Fruit fly (Drosophila melanogaster) whole organism, embryonic: ENCODE data around the gene CG17267.

Source experiments
- Aef1 ChIP-seq: fragments of 200-800 bp; sonication (Bioruptor generic); IDR thresholded peaks from 3 replicates; pipeline ENCODE4 v1.3.6; 2022; ENCODE audit warnings: missing biosample characterization, missing genetic modification characterization
- Antp ChIP-seq: fragments of 200-800 bp; sonication (Bioruptor generic); optimal IDR thresholded peaks from 3 replicates; lab custom pipeline; 2016; ENCODE audit warnings: missing biosample characterization, missing genetic modification characterization
- B-H2 ChIP-seq: fragments of 200-800 bp; sonication (Bioruptor generic); optimal IDR thresholded peaks from 2 replicates; lab custom pipeline; 2018; ENCODE audit warnings: missing biosample characterization, mild to moderate bottlenecking, missing genetic modification characterization
- Bdp1 ChIP-seq: fragments of 200-800 bp; sonication (Bioruptor generic); optimal IDR thresholded peaks from 3 replicates; lab custom pipeline; 2016; ENCODE audit warnings: missing biosample characterization, missing genetic modification characterization
- BtbVII ChIP-seq: fragments of 200-800 bp; sonication (Bioruptor generic); optimal IDR thresholded peaks from 3 replicates; lab custom pipeline; 2017; ENCODE audit warnings: missing biosample characterization, mild to moderate bottlenecking, missing genetic modification characterization
- CG10543 ChIP-seq: fragments of 200-800 bp; sonication (Bioruptor generic); optimal IDR thresholded peaks from 3 replicates; lab custom pipeline; 2017; ENCODE audit warnings: missing biosample characterization, mild to moderate bottlenecking, missing genetic modification characterization, moderate library complexity
- CG12769 ChIP-seq: fragments of 200-800 bp; sonication (Bioruptor generic); optimal IDR thresholded peaks from 2 replicates; lab custom pipeline; 2019; ENCODE audit warnings: missing biosample characterization, mild to moderate bottlenecking, missing genetic modification characterization, moderate library complexity
- CG14050 ChIP-seq: fragments of 200-800 bp; sonication (Bioruptor generic); IDR thresholded peaks from 3 replicates; pipeline ENCODE4 v1.3.6; 2022; ENCODE audit warnings: missing biosample characterization, missing genetic modification characterization
- CG15696 ChIP-seq: fragments of 200-800 bp; sonication (Bioruptor generic); optimal IDR thresholded peaks from 2 replicates; lab custom pipeline; 2019; ENCODE audit warnings: missing biosample characterization, mild to moderate bottlenecking, missing genetic modification characterization, moderate library complexity
- CG16779 ChIP-seq: fragments of 200-800 bp; sonication (Bioruptor generic); IDR thresholded peaks from 2 replicates; pipeline ENCODE4 v1.3.6; 2022; ENCODE audit warnings: missing biosample characterization, missing genetic modification characterization
- CG18011 ChIP-seq: fragments of 200-800 bp; sonication (Bioruptor generic); optimal IDR thresholded peaks from 2 replicates; lab custom pipeline; 2017; ENCODE audit warnings: missing biosample characterization, missing genetic modification characterization, mild to moderate bottlenecking, moderate library complexity, missing genotype
- CG18619 ChIP-seq: fragments of 200-800 bp; sonication (Bioruptor generic); optimal IDR thresholded peaks from 3 replicates; lab custom pipeline; 2017; ENCODE audit warnings: missing biosample characterization, mild to moderate bottlenecking, missing genetic modification characterization
- CG2875 ChIP-seq: fragments of 200-800 bp; sonication (Bioruptor generic); optimal IDR thresholded peaks from 2 replicates; lab custom pipeline; 2017; ENCODE audit warnings: missing biosample characterization, mild to moderate bottlenecking, missing genetic modification characterization, missing genetic modification reagents
- CG3281 ChIP-seq: fragments of 200-800 bp; sonication (Bioruptor generic); optimal IDR thresholded peaks from 3 replicates; lab custom pipeline; 2017; ENCODE audit warnings: missing biosample characterization, mild to moderate bottlenecking, missing genetic modification characterization
- CG3407 ChIP-seq: fragments of 200-800 bp; sonication (Bioruptor generic); optimal IDR thresholded peaks from 2 replicates; lab custom pipeline; 2018; ENCODE audit warnings: missing biosample characterization, mild to moderate bottlenecking, missing genetic modification characterization
- CG42726 ChIP-seq: fragments of 200-800 bp; sonication (Bioruptor generic); IDR thresholded peaks from 2 replicates; pipeline ENCODE4 v1.3.6; 2022; ENCODE audit warnings: missing biosample characterization, missing genetic modification characterization; ENCODE audit not compliant: partially characterized antibody
- CG4820 ChIP-seq: fragments of 200-800 bp; sonication (Bioruptor generic); optimal IDR thresholded peaks from 3 replicates; lab custom pipeline; 2016; ENCODE audit warnings: missing biosample characterization, missing genetic modification characterization
- CG6254 ChIP-seq: fragments of 200-800 bp; sonication (Bioruptor generic); optimal IDR thresholded peaks from 3 replicates; lab custom pipeline; 2017; ENCODE audit warnings: mild to moderate bottlenecking, missing biosample characterization, missing genetic modification reagents, missing genetic modification characterization
- CG6683 ChIP-seq: fragments of 200-800 bp; sonication (Bioruptor generic); optimal IDR thresholded peaks from 2 replicates; lab custom pipeline; 2017; ENCODE audit warnings: missing biosample characterization, mild to moderate bottlenecking, missing genetic modification characterization, missing genetic modification reagents
- Dbx ChIP-seq: fragments of 200-800 bp; sonication (Bioruptor generic); IDR thresholded peaks from 3 replicates; pipeline ENCODE4 v1.3.6; 2022; ENCODE audit warnings: missing biosample characterization, missing genetic modification characterization
- HLHmδ ChIP-seq: fragments of 200-800 bp; sonication (Bioruptor generic); optimal IDR thresholded peaks from 2 replicates; lab custom pipeline; 2018; ENCODE audit warnings: missing biosample characterization, mild to moderate bottlenecking, missing genetic modification characterization, moderate library complexity
- Hr3 ChIP-seq: fragments of 200-800 bp; sonication (Bioruptor generic); optimal IDR thresholded peaks from 3 replicates; lab custom pipeline; 2016; ENCODE audit warnings: missing biosample characterization, missing genetic modification characterization
- Mad ChIP-seq: fragments of 200-800 bp; sonication (Bioruptor generic); optimal IDR thresholded peaks from 2 replicates; lab custom pipeline; 2016; ENCODE audit warnings: missing biosample characterization, missing genetic modification characterization
- Max ChIP-seq: fragments of 200-800 bp; sonication (Bioruptor generic); optimal IDR thresholded peaks from 2 replicates; lab custom pipeline; 2016; ENCODE audit warnings: missing biosample characterization, mild to moderate bottlenecking, missing genetic modification characterization
- Med ChIP-seq: fragments of 200-800 bp; sonication (Bioruptor generic); peaks from one replicate; lab custom pipeline; 2016; ENCODE audit warnings: missing biosample characterization, missing genetic modification characterization, mild to moderate bottlenecking, inconsistent platforms, moderate library complexity
- Nf-YA ChIP-seq: fragments of 200-800 bp; sonication (Bioruptor generic); IDR thresholded peaks from 2 replicates; pipeline ENCODE4 v1.3.6; 2022; ENCODE audit warnings: missing biosample characterization, missing genetic modification characterization
- Trl ChIP-seq, 3 experiments: fragments of >200 bp in 2 of 3; fragments of 200-800 bp in 1 of 3; sonication (Bioruptor generic) in 1 of 3; optimal IDR thresholded peaks; 2 replicates in 1 of 3; 3 replicates in 2 of 3; lab custom pipeline; 2016 to 2017; ENCODE audit warnings: missing biosample characterization in 1 of 3, missing genetic modification characterization in 1 of 3
- Usf ChIP-seq: fragments of 200-800 bp; sonication (Bioruptor generic); optimal IDR thresholded peaks from 2 replicates; lab custom pipeline; 2017; ENCODE audit warnings: missing genotype, missing biosample characterization, missing genetic modification characterization
- aop ChIP-seq: fragments of 200-800 bp; sonication (Bioruptor generic); IDR thresholded peaks from 2 replicates; pipeline ENCODE4 v1.3.6; 2022; ENCODE audit warnings: missing biosample characterization, missing genetic modification characterization
- ash1 ChIP-seq: fragments of 200-800 bp; sonication (Bioruptor generic); optimal IDR thresholded peaks from 2 replicates; lab custom pipeline; 2018; ENCODE audit warnings: missing biosample characterization, mild to moderate bottlenecking, missing genetic modification characterization
- cad ChIP-seq: fragments of >200 bp; optimal IDR thresholded peaks from 2 replicates; lab custom pipeline; 2017; ENCODE audit warnings: missing biosample characterization, missing genetic modification characterization
- cg ChIP-seq: fragments of 200-800 bp; sonication (Bioruptor generic); optimal IDR thresholded peaks from 3 replicates; lab custom pipeline; 2019; ENCODE audit warnings: missing biosample characterization, mild to moderate bottlenecking, missing genetic modification characterization, moderate library complexity
- dmrt99B ChIP-seq: fragments of 200-800 bp; sonication (Bioruptor generic); optimal IDR thresholded peaks from 2 replicates; lab custom pipeline; 2018; ENCODE audit warnings: missing biosample characterization, mild to moderate bottlenecking, missing genetic modification characterization, moderate library complexity
- esg ChIP-seq: fragments of 200-800 bp; sonication (Bioruptor generic); conservative IDR thresholded peaks from 2 replicates; pipeline ENCODE4 v1.3.6; 2022; ENCODE audit warnings: missing biosample characterization, missing genetic modification characterization
- gem ChIP-seq: fragments of 200-800 bp; sonication (Bioruptor generic); optimal IDR thresholded peaks from 2 replicates; lab custom pipeline; 2019; ENCODE audit warnings: missing biosample characterization, mild to moderate bottlenecking, missing genetic modification characterization, moderate library complexity
- gt ChIP-seq: fragments of 200-800 bp; sonication (Bioruptor generic); IDR thresholded peaks from 2 replicates; pipeline ENCODE4 v1.3.6; 2022; ENCODE audit warnings: missing biosample characterization, missing genetic modification characterization
- hbn ChIP-seq: fragments of 200-800 bp; sonication (Bioruptor generic); IDR thresholded peaks from 2 replicates; pipeline ENCODE4 v1.3.6; 2022; ENCODE audit warnings: missing biosample characterization, missing genetic modification characterization; ENCODE audit not compliant: partially characterized antibody
- kay ChIP-seq: fragments of 200-800 bp; sonication (Bioruptor generic); optimal IDR thresholded peaks from 2 replicates; lab custom pipeline; 2016; ENCODE audit warnings: missing biosample characterization, missing genetic modification characterization
- nmo ChIP-seq: fragments of 200-800 bp; sonication (Bioruptor generic); optimal IDR thresholded peaks from 2 replicates; lab custom pipeline; 2018; ENCODE audit warnings: missing biosample characterization, mild to moderate bottlenecking, missing genetic modification characterization, moderate library complexity
- nom ChIP-seq: fragments of 200-800 bp; sonication (Bioruptor generic); optimal IDR thresholded peaks from 2 replicates; lab custom pipeline; 2017; ENCODE audit warnings: missing biosample characterization, missing genetic modification characterization, mild to moderate bottlenecking, moderate library complexity, missing genetic modification reagents
- pan ChIP-seq, 4 experiments: fragments of >200 bp in 3 of 4; fragments of 200-800 bp in 1 of 4; sonication (Bioruptor generic) in 1 of 4; optimal IDR thresholded peaks in 3 of 4; IDR thresholded peaks in 1 of 4; 2 replicates each; pipeline versions ENCODE4 v1.3.6 to Lab custom; 2017 to 2022; ENCODE audit warnings: missing biosample characterization in 2 of 4, missing genetic modification characterization in 2 of 4, mixed read lengths in 1 of 4
- pum ChIP-seq: fragments of 200-800 bp; sonication (Bioruptor generic); optimal IDR thresholded peaks from 2 replicates; lab custom pipeline; 2016; ENCODE audit warnings: missing biosample characterization, missing genetic modification characterization
- ro ChIP-seq: fragments of 200-800 bp; sonication (Bioruptor generic); IDR thresholded peaks from 2 replicates; pipeline ENCODE4 v1.3.6; 2022; ENCODE audit warnings: missing biosample characterization, missing genetic modification characterization
- sc ChIP-seq, 3 experiments: fragments of >200 bp in 2 of 3; fragments of 200-800 bp in 1 of 3; sonication (Bioruptor generic) in 1 of 3; optimal IDR thresholded peaks; 2 replicates in 2 of 3; 3 replicates in 1 of 3; lab custom pipeline; 2017; ENCODE audit warnings: mild to moderate bottlenecking in 1 of 3, missing biosample characterization in 1 of 3, missing genetic modification characterization in 1 of 3, missing genetic modification reagents in 1 of 3
- sens-2 ChIP-seq: fragments of 200-800 bp; sonication (Bioruptor generic); IDR thresholded peaks from 2 replicates; pipeline ENCODE4 v1.3.6; 2022; ENCODE audit warnings: missing biosample characterization, missing genetic modification characterization
- ssp ChIP-seq: fragments of 200-800 bp; sonication (Bioruptor generic); IDR thresholded peaks from 2 replicates; pipeline ENCODE4 v1.3.6; 2022; ENCODE audit warnings: missing biosample characterization, missing genetic modification characterization
- wdn ChIP-seq: fragments of 200-800 bp; sonication (Bioruptor generic); IDR thresholded peaks from 2 replicates; pipeline ENCODE4 v1.3.6; 2022; ENCODE audit warnings: missing biosample characterization, missing genetic modification characterization
- z ChIP-seq: fragments of 200-800 bp; sonication (Bioruptor generic); IDR thresholded peaks from 3 replicates; pipeline ENCODE4 v1.3.6; 2022; ENCODE audit warnings: missing biosample characterization, missing genetic modification characterization
- zen ChIP-seq: fragments of 200-800 bp; sonication (Bioruptor generic); optimal IDR thresholded peaks from 3 replicates; lab custom pipeline; 2018; ENCODE audit warnings: missing biosample characterization, mild to moderate bottlenecking, missing genetic modification characterization, moderate library complexity
- zen2 ChIP-seq: fragments of 200-800 bp; sonication (Bioruptor generic); IDR thresholded peaks from 3 replicates; pipeline ENCODE4 v1.3.6; 2022; ENCODE audit warnings: missing biosample characterization, missing genetic modification characterization; ENCODE audit not compliant: partially characterized antibody

Gene CG17267

DNA sequence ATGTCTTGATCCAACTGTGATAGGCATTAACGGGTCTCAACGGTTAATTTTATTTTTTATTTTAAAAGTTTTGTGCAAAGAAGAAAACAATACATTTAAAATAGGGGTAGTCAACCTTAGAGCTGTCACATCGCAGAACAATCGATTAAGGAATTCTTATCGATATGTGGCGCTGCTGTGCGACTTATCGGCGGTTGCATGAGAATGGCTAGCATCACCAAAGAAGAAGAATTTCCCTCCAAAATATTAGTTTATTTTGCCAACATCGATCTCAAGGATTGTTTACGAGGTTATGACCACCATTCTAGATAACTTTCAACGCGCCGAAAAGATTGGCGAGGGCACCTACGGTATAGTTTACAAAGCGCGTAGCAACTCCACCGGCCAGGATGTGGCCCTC is 3.5 kb downstream of the CG17267 start, which contains the start of gene Cdk2 (continued):
- TF ChIP-seq ssp = peak; percentile 51
- TF ChIP-seq zen (tag; lab: Kevin White, UChicago) = peak; percentile 31
- TF ChIP-seq B-H2 (GFP tag; lab: Kevin White, UChicago) = no peak
- no peak for TF ChIP-seq Trl (optimal IDR thresholded peaks at IDR 0.05; lab: Kevin White, UChicago)
- no peak for TF ChIP-seq Trl (GFP tag; optimal IDR thresholded peaks at IDR 0.05; lab: Kevin White, UChicago)
- peak; percentile 96 for TF ChIP-seq CG42726 (GFP tag; lab: Robert Waterston, UW)
- peak; percentile 12 for TF ChIP-seq Antp (GFP tag; lab: Kevin White, UChicago)
- no peak for TF ChIP-seq sc (optimal IDR thresholded peaks at IDR 0.05; lab: Kevin White, UChicago)
- TF ChIP-seq sc (GFP tag; optimal IDR thresholded peaks at IDR 0.05; lab: Kevin White, UChicago) = no peak
- TF ChIP-seq wdn (GFP tag; lab: Robert Waterston, UW) = no peak
- no peak for TF ChIP-seq Aef1 (GFP tag; lab: Robert Waterston, UW)
- TF ChIP-seq esg = no peak
- peak; percentile 4 for TF ChIP-seq Mad
- TF ChIP-seq CG12769 (tag; lab: Kevin White, UChicago) = no peak
- TF ChIP-seq pum = peak; percentile 1
- peak; percentile 91 for TF ChIP-seq Med (GFP tag; lab: Kevin White, UChicago)
- TF ChIP-seq aop = no peak
- no peak for TF ChIP-seq CG3407 (GFP tag; lab: Kevin White, UChicago)
- no peak for TF ChIP-seq Max
- TF ChIP-seq CG3281 (GFP tag; lab: Kevin White, UChicago) = no peak
- no peak for TF ChIP-seq sens-2 (GFP tag; lab: Robert Waterston, UW)
- no peak for TF ChIP-seq ro (GFP tag; lab: Robert Waterston, UW)
- no peak for TF ChIP-seq gt (GFP tag; lab: Robert Waterston, UW)
- TF ChIP-seq CG16779 (GFP tag; lab: Robert Waterston, UW) = no peak
- peak; percentile 84 for TF ChIP-seq zen2 (GFP tag; lab: Robert Waterston, UW)
- TF ChIP-seq hbn (GFP tag; lab: Robert Waterston, UW) = peak; percentile 88
- TF ChIP-seq cg (GFP tag; lab: Kevin White, UChicago) = no peak
- no peak for TF ChIP-seq HLHmδ (GFP tag; lab: Kevin White, UChicago)
- TF ChIP-seq CG18619 = no peak
- TF ChIP-seq gem (tag; lab: Kevin White, UChicago) = no peak
- no peak for TF ChIP-seq CG18011
- no peak for TF ChIP-seq CG4820 (GFP tag; lab: Kevin White, UChicago)
- TF ChIP-seq nom = no peak
- TF ChIP-seq BtbVII (GFP tag; lab: Kevin White, UChicago) = no peak
- no peak for TF ChIP-seq CG14050
- TF ChIP-seq Bdp1 = no peak
- TF ChIP-seq CG6254 (GFP tag; lab: Kevin White, UChicago) = no peak
- no peak for TF ChIP-seq Usf (GFP tag; lab: Kevin White, UChicago)
- TF ChIP-seq pan (optimal IDR thresholded peaks at IDR 0.05; lab: Kevin White, UChicago) = no peak
- no peak for TF ChIP-seq pan (GFP tag; optimal IDR thresholded peaks at IDR 0.05 in 1 of 2, IDR thresholded peaks at IDR 0.05 in 1 of 2)
- TF ChIP-seq CG6683 (GFP tag; lab: Kevin White, UChicago) = no peak
- no peak for TF ChIP-seq Dbx
- TF ChIP-seq Nf-YA (GFP tag; lab: Robert Waterston, UW) = no peak
- TF ChIP-seq dmrt99B (tag; lab: Kevin White, UChicago) = no peak
- no peak for TF ChIP-seq kay (GFP tag; lab: Kevin White, UChicago)
- TF ChIP-seq CG10543 (GFP tag; lab: Kevin White, UChicago) = no peak
- no peak for TF ChIP-seq cad
- TF ChIP-seq z = no peak
- no peak for TF ChIP-seq ash1
- no peak for TF ChIP-seq Hr3 (GFP tag; lab: Kevin White, UChicago)
- TF ChIP-seq CG15696 (tag; lab: Kevin White, UChicago) = no peak
- TF ChIP-seq nmo (GFP tag; lab: Kevin White, UChicago) = peak; percentile 54
- TF ChIP-seq CG2875 (GFP tag; lab: Kevin White, UChicago) = no peak
